Fruit fly (Drosophila melanogaster): ENCODE data around the gene CG5895.
A peak's percentile ranks its signal among the peaks of the same experiment; 100 is the strongest.

Gene CG5895

DNA sequence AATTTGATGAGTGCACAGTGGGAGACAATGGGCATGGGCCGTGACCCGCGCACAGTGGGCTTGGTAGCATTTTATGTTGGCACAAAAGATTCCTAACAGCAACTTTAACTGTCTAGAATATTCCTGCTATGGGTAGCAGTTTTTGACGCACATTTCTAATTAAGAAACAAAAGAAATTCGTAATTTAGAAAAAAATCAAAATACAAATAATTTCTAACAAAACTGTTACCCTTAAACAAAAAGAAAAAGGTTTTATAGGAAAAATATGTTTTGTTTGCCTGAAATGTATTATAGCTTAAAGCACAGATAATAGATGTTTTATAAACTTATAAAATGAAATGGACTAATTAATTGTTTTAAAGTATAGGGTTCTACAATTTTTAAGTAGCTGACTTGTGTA is 18.4 kb upstream of the CG5895 start (continued):
- TF ChIP-seq CG11456 (GFP tag; IDR thresholded peaks at IDR 0.05) (no peak), sqz (GFP tag; optimal IDR thresholded peaks at IDR 0.05) (no peak), Dll (GFP tag; IDR thresholded peaks at IDR 0.05; ENCODE audit: partially characterized antibody) (no peak), CG31224 (GFP tag; IDR thresholded peaks at IDR 0.05) (no peak), CG12391 (tag; optimal IDR thresholded peaks at IDR 0.05) (peak; percentile 14), cad (GFP tag; optimal IDR thresholded peaks at IDR 0.05) (no peak), amos (GFP tag; IDR thresholded peaks at IDR 0.05; ENCODE audit: partially characterized antibody) (no peak), CG6683 (GFP tag; optimal IDR thresholded peaks at IDR 0.05) (no peak), CG18262 (tag; optimal IDR thresholded peaks at IDR 0.05) (peak; percentile 54), gce (GFP tag; IDR thresholded peaks at IDR 0.05) (no peak), Gug (GFP tag; IDR thresholded peaks at IDR 0.05) (0 out of 4 replicates have a peak, but pooled peaks have one; percentile 12), CG7928 (GFP tag; optimal IDR thresholded peaks at IDR 0.05) (no peak), CG4282 (GFP tag; optimal IDR thresholded peaks at IDR 0.05) (no peak), CG11504 (tag; optimal IDR thresholded peaks at IDR 0.05) (peak; percentile 17), Scr (GFP tag; IDR thresholded peaks at IDR 0.05; ENCODE audit: partially characterized antibody) (no peak), CG8924 (tag; optimal IDR thresholded peaks at IDR 0.05) (no peak), CG3281 (GFP tag; optimal IDR thresholded peaks at IDR 0.05) (no peak), CG12236 (GFP tag; optimal IDR thresholded peaks at IDR 0.05) (no peak), Sox100B (GFP tag; optimal IDR thresholded peaks at IDR 0.05) (peak; percentile 31), CG2678 (tag; optimal IDR thresholded peaks at IDR 0.05) (no peak), ara (GFP tag; IDR thresholded peaks at IDR 0.05) (no peak), tx (GFP tag; optimal IDR thresholded peaks at IDR 0.05) (no peak), CG13287 (GFP tag; IDR thresholded peaks at IDR 0.05; ENCODE audit: partially characterized antibody) (no peak), CG9727 (GFP tag; optimal IDR thresholded peaks at IDR 0.05) (peak; percentile 23), Oaz (GFP tag; IDR thresholded peaks at IDR 0.05) (no peak), ken (GFP tag; IDR thresholded peaks at IDR 0.05) (no peak), tna (GFP tag; IDR thresholded peaks at IDR 0.05; ENCODE audit: partially characterized antibody) (no peak), Blimp-1 (GFP tag; optimal IDR thresholded peaks at IDR 0.05) (peak; percentile 46), Gsc (GFP tag; IDR thresholded peaks at IDR 0.05) (no peak), D19A (tag; optimal IDR thresholded peaks at IDR 0.05) (peak; percentile 29), sens (GFP tag) (no peak), stc (GFP tag; IDR thresholded peaks at IDR 0.05) (no peak), bigmax (GFP tag; optimal IDR thresholded peaks at IDR 0.05) (no peak), ems (GFP tag; optimal IDR thresholded peaks at IDR 0.05) (no peak), CG4328 (GFP tag; optimal IDR thresholded peaks at IDR 0.05) (no peak), CG16863 (GFP tag; optimal IDR thresholded peaks at IDR 0.05) (no peak), CG42726 (GFP tag; IDR thresholded peaks at IDR 0.05; ENCODE audit: partially characterized antibody) (no peak), row (GFP tag; IDR thresholded peaks at IDR 0.05) (0 out of 3 replicates have a peak, but pooled peaks have one; percentile 24), CoRest (tag; optimal IDR thresholded peaks at IDR 0.05) (no peak), sens-2 (GFP tag; IDR thresholded peaks at IDR 0.05) (no peak), CG6254 (GFP tag; optimal IDR thresholded peaks at IDR 0.05) (peak; percentile 15), dati (GFP tag; IDR thresholded peaks at IDR 0.05) (no peak), CG4707 (GFP tag; optimal IDR thresholded peaks at IDR 0.05) (peak; percentile 67), org-1 (GFP tag; optimal IDR thresholded peaks at IDR 0.05) (no peak), rib (GFP tag; IDR thresholded peaks at IDR 0.05) (no peak), CG14667 (GFP tag; IDR thresholded peaks at IDR 0.05) (no peak), dmrt11E (tag; optimal IDR thresholded peaks at IDR 0.05) (peak; percentile 43), da (GFP tag; optimal IDR thresholded peaks at IDR 0.05) (no peak), NfI (GFP tag; optimal IDR thresholded peaks at IDR 0.05) (no peak), Lhr (GFP tag; optimal IDR thresholded peaks at IDR 0.05) (no peak), croc (GFP tag; conservative IDR thresholded peaks at IDR 0.05) (no peak)
